Worm (Caenorhabditis elegans) whole organism, midembryonic: ENCODE results near the gene ubh-4.

Source experiments
- T22C8.4 ChIP-seq: fragments of 200-800 bp; sonication (Bioruptor generic); IDR thresholded peaks from 2 replicates; pipeline ENCODE4 v1.3.6; 2022; ENCODE audit warnings: missing genetic modification characterization, missing compliant biosample characterization
- cog-1 ChIP-seq: sonication (generic microtip); optimal IDR thresholded peaks from 2 replicates; lab custom pipeline; 2016; ENCODE audit warnings: missing genetic modification characterization, missing compliant biosample characterization
- flt-1 ChIP-seq: fragments of 200-800 bp; sonication (Bioruptor generic); IDR thresholded peaks from 2 replicates; pipeline ENCODE4 v1.3.6; 2022; ENCODE audit warnings: missing genetic modification characterization, missing compliant biosample characterization
- klf-2 ChIP-seq: fragments of 200-800 bp; sonication (Bioruptor generic); conservative IDR thresholded peaks from 2 replicates; pipeline ENCODE4 v1.3.6; 2022; ENCODE audit warnings: missing genetic modification reagents, missing genetic modification characterization, missing compliant biosample characterization
- med-1 ChIP-seq: sonication (generic microtip); optimal IDR thresholded peaks from 2 replicates; lab custom pipeline; 2017; ENCODE audit warnings: missing genetic modification characterization, mild to moderate bottlenecking, missing compliant biosample characterization, antibody characterized with exemption, missing genetic modification reagents; ENCODE audit not compliant: insufficient read depth
- ref-1 ChIP-seq: fragments of 200-800 bp; sonication (Bioruptor generic); conservative IDR thresholded peaks from 2 replicates; pipeline ENCODE4 v1.3.6; 2022; ENCODE audit warnings: missing genetic modification reagents, missing genetic modification characterization, missing compliant biosample characterization
- tab-1 ChIP-seq: fragments of 200-800 bp; sonication (Bioruptor generic); IDR thresholded peaks from 2 replicates; pipeline ENCODE4 v1.3.6; 2022; ENCODE audit warnings: missing genetic modification characterization, missing compliant biosample characterization
- ztf-23 ChIP-seq: fragments of 200-800 bp; sonication (Bioruptor generic); IDR thresholded peaks from 2 replicates; pipeline ENCODE4 v1.3.6; 2022; ENCODE audit warnings: missing genetic modification reagents, missing genetic modification characterization, missing compliant biosample characterization
- ztf-29 ChIP-seq: fragments of 200-800 bp; sonication (Bioruptor generic); IDR thresholded peaks from 2 replicates; pipeline ENCODE4 v1.3.6; 2022; ENCODE audit warnings: missing genetic modification reagents, missing genetic modification characterization, missing compliant biosample characterization

- TF ChIP-seq cog-1 (tag; lab: Kevin White, UChicago) = no peak
- no peak for TF ChIP-seq klf-2 (GFP tag; lab: Robert Waterston, UW)
- no peak for TF ChIP-seq flt-1 (GFP tag; lab: Robert Waterston, UW)
- no peak for TF ChIP-seq T22C8.4 (GFP tag; lab: Robert Waterston, UW)
- TF ChIP-seq ztf-29 (GFP tag; lab: Robert Waterston, UW) = no peak
- no peak for TF ChIP-seq med-1 (GFP tag; lab: Kevin White, UChicago)
- no peak for TF ChIP-seq ztf-23 (GFP tag; lab: Robert Waterston, UW)
- TF ChIP-seq ref-1 (GFP tag; lab: Robert Waterston, UW) = no peak
- TF ChIP-seq tab-1 = no peak
These were observed 31.7 kb upstream of the ubh-4 start for ce11 chrII:8071012-8071625.
